Worm (Caenorhabditis elegans) whole organism, L4 larva: ENCODE data around the gene T25B9.1.

ENCODE experiments used
- ceh-82 ChIP-seq: sonication (generic microtip); optimal IDR thresholded peaks from 2 replicates; lab custom pipeline; 2017; ENCODE audit warnings: missing biosample characterization, missing genetic modification characterization
- lin-38 ChIP-seq: fragments of 200-800 bp; sonication (Bioruptor generic); IDR thresholded peaks from 2 replicates; pipeline ENCODE4 v1.3.6; 2022; ENCODE audit warnings: missing genetic modification reagents, missing genetic modification characterization, missing compliant biosample characterization
- lin-39 ChIP-seq: fragments of 150-350 bp; optimal IDR thresholded peaks from 2 replicates; lab custom pipeline; 2014; ENCODE audit warnings: missing biosample characterization, missing genetic modification reagents, missing genetic modification characterization
- nhr-237 ChIP-seq: sonication (generic microtip); optimal IDR thresholded peaks from 2 replicates; lab custom pipeline; 2017; ENCODE audit warnings: missing biosample characterization, missing genetic modification characterization
- pqm-1 ChIP-seq: sonication (generic microtip); optimal IDR thresholded peaks from 2 replicates; lab custom pipeline; 2017; ENCODE audit warnings: missing biosample characterization, missing genetic modification characterization
- zag-1 ChIP-seq: fragments of 150-350 bp; optimal IDR thresholded peaks from 2 replicates; lab custom pipeline; 2014; ENCODE audit warnings: missing biosample characterization, missing genetic modification characterization

DNA sequence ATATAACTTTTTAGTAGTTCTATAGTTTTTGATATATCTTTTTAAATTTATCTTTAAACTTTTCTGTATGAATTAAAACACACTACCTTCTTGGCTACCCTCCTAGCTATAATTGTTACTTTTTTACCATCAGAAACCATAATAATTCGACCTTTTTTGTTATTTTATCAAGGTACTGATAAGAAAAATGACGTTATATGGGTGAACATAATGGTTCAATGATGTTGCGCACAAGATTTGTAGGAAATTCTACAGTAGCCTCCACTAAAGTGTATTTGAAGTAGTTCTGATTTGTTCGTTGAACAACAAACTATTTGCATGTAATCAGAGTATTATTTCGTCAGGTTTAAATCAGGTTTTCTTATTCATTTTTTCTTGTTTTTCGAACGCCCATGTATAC lies 48.7 kb upstream of the T25B9.1 start:
- no peak for TF ChIP-seq ceh-82 (tag; lab: Kevin White, UChicago)
- TF ChIP-seq zag-1 (tag; lab: Kevin White, UChicago), result no peak
- no peak for TF ChIP-seq nhr-237 (tag; lab: Kevin White, UChicago)
- no peak for TF ChIP-seq lin-39 (tag; lab: Kevin White, UChicago)
- TF ChIP-seq pqm-1, result peak; percentile 44
- no peak for TF ChIP-seq lin-38
